Fruit fly (Drosophila melanogaster) whole organism, embryonic: ENCODE results near the gene CG2256.
A peak's percentile ranks its signal among the peaks of the same experiment; 100 is the strongest.

Source experiments
- BEAF-32 ChIP-seq: fragments of 200-800 bp; sonication (Bioruptor generic); optimal IDR thresholded peaks from 3 replicates; lab custom pipeline; 2017; ENCODE audit warnings: missing biosample characterization, missing genetic modification characterization, mild to moderate bottlenecking, moderate library complexity, missing genetic modification reagents
- Bgb ChIP-seq: fragments of 200-800 bp; sonication (Bioruptor generic); IDR thresholded peaks from 2 replicates; pipeline ENCODE4 v1.3.6; 2022; ENCODE audit warnings: missing biosample characterization, missing genetic modification characterization; ENCODE audit not compliant: partially characterized antibody
- Bteb2 ChIP-seq: fragments of 200-800 bp; sonication (Bioruptor generic); optimal IDR thresholded peaks from 2 replicates; lab custom pipeline; 2016; ENCODE audit warnings: missing biosample characterization, missing genetic modification characterization
- CG14710 ChIP-seq: fragments of 200-800 bp; sonication (Bioruptor generic); optimal IDR thresholded peaks from 3 replicates; lab custom pipeline; 2019; ENCODE audit warnings: missing biosample characterization, mild to moderate bottlenecking, missing genetic modification characterization, moderate library complexity
- CG16813 ChIP-seq: fragments of 200-800 bp; sonication (Bioruptor generic); IDR thresholded peaks from 3 replicates; pipeline ENCODE4 v1.3.6; 2022; ENCODE audit warnings: missing biosample characterization, missing genetic modification characterization; ENCODE audit not compliant: partially characterized antibody
- CG17186 ChIP-seq: fragments of 200-800 bp; sonication (Bioruptor generic); optimal IDR thresholded peaks from 3 replicates; lab custom pipeline; 2017; ENCODE audit warnings: missing biosample characterization, missing genetic modification reagents, missing genetic modification characterization
- CG17568 ChIP-seq: fragments of 200-800 bp; sonication (Bioruptor generic); optimal IDR thresholded peaks from 2 replicates; lab custom pipeline; 2018; ENCODE audit warnings: missing biosample characterization, mild to moderate bottlenecking, missing genetic modification characterization, moderate library complexity
- CG2875 ChIP-seq: fragments of 200-800 bp; sonication (Bioruptor generic); optimal IDR thresholded peaks from 2 replicates; lab custom pipeline; 2017; ENCODE audit warnings: missing biosample characterization, mild to moderate bottlenecking, missing genetic modification characterization, missing genetic modification reagents
- CG31388 ChIP-seq: fragments of 200-800 bp; sonication (Bioruptor generic); optimal IDR thresholded peaks from 2 replicates; lab custom pipeline; 2016; ENCODE audit warnings: missing biosample characterization, missing genetic modification characterization
- CG32532 ChIP-seq: fragments of 200-800 bp; sonication (Bioruptor generic); IDR thresholded peaks from 2 replicates; pipeline ENCODE4 v1.3.6; 2022; ENCODE audit warnings: missing biosample characterization, missing genetic modification characterization
- CG33213 ChIP-seq: fragments of 200-800 bp; sonication (Bioruptor generic); optimal IDR thresholded peaks from 3 replicates; lab custom pipeline; 2016; ENCODE audit warnings: missing biosample characterization, missing genetic modification characterization
- CG3407 ChIP-seq: fragments of 200-800 bp; sonication (Bioruptor generic); optimal IDR thresholded peaks from 2 replicates; lab custom pipeline; 2018; ENCODE audit warnings: missing biosample characterization, mild to moderate bottlenecking, missing genetic modification characterization
- CG34376 ChIP-seq: fragments of 200-800 bp; sonication (Bioruptor generic); optimal IDR thresholded peaks from 2 replicates; lab custom pipeline; 2018; ENCODE audit warnings: missing biosample characterization, mild to moderate bottlenecking, missing genetic modification characterization
- CG34422 ChIP-seq: fragments of 200-800 bp; sonication (Bioruptor generic); IDR thresholded peaks from 3 replicates; pipeline ENCODE4 v1.3.6; 2022; ENCODE audit warnings: missing biosample characterization, missing genetic modification characterization
- CG3995 ChIP-seq: fragments of 200-800 bp; sonication (Bioruptor generic); optimal IDR thresholded peaks from 3 replicates; lab custom pipeline; 2016; ENCODE audit warnings: missing biosample characterization, missing genetic modification characterization
- CG4617 ChIP-seq: fragments of 200-800 bp; sonication (Bioruptor generic); optimal IDR thresholded peaks from 3 replicates; lab custom pipeline; 2016; ENCODE audit warnings: missing biosample characterization, missing genetic modification characterization, borderline replicate concordance
- CG6683 ChIP-seq: fragments of 200-800 bp; sonication (Bioruptor generic); optimal IDR thresholded peaks from 2 replicates; lab custom pipeline; 2017; ENCODE audit warnings: missing biosample characterization, mild to moderate bottlenecking, missing genetic modification characterization, missing genetic modification reagents
- CG7357 ChIP-seq: fragments of 200-800 bp; sonication (Bioruptor generic); IDR thresholded peaks from 3 replicates; pipeline ENCODE4 v1.3.6; 2022; ENCODE audit warnings: missing biosample characterization, missing genetic modification characterization
- CG8765 ChIP-seq: fragments of 200-800 bp; sonication (Bioruptor generic); IDR thresholded peaks from 2 replicates; pipeline ENCODE4 v1.3.6; 2022; ENCODE audit warnings: missing biosample characterization, missing genetic modification characterization
- CG9797 ChIP-seq: fragments of 200-800 bp; sonication (Bioruptor generic); optimal IDR thresholded peaks from 3 replicates; lab custom pipeline; 2018; ENCODE audit warnings: missing biosample characterization, mild to moderate bottlenecking, missing genetic modification characterization
- Dll ChIP-seq: fragments of 200-800 bp; sonication (Bioruptor generic); IDR thresholded peaks from 4 replicates; pipeline ENCODE4 v1.3.6; 2022; ENCODE audit warnings: missing biosample characterization, missing genetic modification characterization; ENCODE audit not compliant: partially characterized antibody
- Dp ChIP-seq: fragments of 200-800 bp; sonication (Bioruptor generic); optimal IDR thresholded peaks from 2 replicates; lab custom pipeline; 2018; ENCODE audit warnings: missing biosample characterization, mild to moderate bottlenecking, missing genetic modification characterization, moderate library complexity
- Fer3 ChIP-seq: fragments of 200-800 bp; sonication (Bioruptor generic); optimal IDR thresholded peaks from 2 replicates; lab custom pipeline; 2018; ENCODE audit warnings: missing biosample characterization, mild to moderate bottlenecking, missing genetic modification characterization, moderate library complexity
- HmgZ ChIP-seq: fragments of 200-800 bp; sonication (Bioruptor generic); optimal IDR thresholded peaks from 2 replicates; lab custom pipeline; 2018; ENCODE audit warnings: missing biosample characterization, mild to moderate bottlenecking, missing genetic modification characterization
- Hsf ChIP-seq: fragments of 200-800 bp; sonication (Bioruptor generic); optimal IDR thresholded peaks from 3 replicates; lab custom pipeline; 2016; ENCODE audit warnings: missing biosample characterization, missing genetic modification characterization
- Max ChIP-seq: fragments of 200-800 bp; sonication (Bioruptor generic); optimal IDR thresholded peaks from 2 replicates; lab custom pipeline; 2016; ENCODE audit warnings: missing biosample characterization, mild to moderate bottlenecking, missing genetic modification characterization
- Meics ChIP-seq: fragments of 200-800 bp; sonication (Bioruptor generic); optimal IDR thresholded peaks from 2 replicates; lab custom pipeline; 2017; ENCODE audit warnings: missing biosample characterization, mild to moderate bottlenecking, missing genetic modification characterization
- Myb ChIP-seq: fragments of 200-800 bp; sonication (Bioruptor generic); optimal IDR thresholded peaks from 2 replicates; lab custom pipeline; 2016; ENCODE audit warnings: missing biosample characterization, missing genetic modification characterization
- Nf-YC ChIP-seq: fragments of 200-800 bp; optimal IDR thresholded peaks from 3 replicates; lab custom pipeline; 2019; ENCODE audit warnings: missing biosample characterization, mild to moderate bottlenecking, missing genetic modification characterization, moderate library complexity
- Rfx ChIP-seq: fragments of 200-800 bp; sonication (Bioruptor generic); IDR thresholded peaks from 2 replicates; pipeline ENCODE4 v1.3.6; 2022; ENCODE audit warnings: missing biosample characterization, missing genetic modification characterization
- Scr ChIP-seq: fragments of 200-800 bp; sonication (Bioruptor generic); IDR thresholded peaks from 2 replicates; pipeline ENCODE4 v1.3.6; 2022; ENCODE audit warnings: missing biosample characterization, missing genetic modification characterization; ENCODE audit not compliant: partially characterized antibody
- Sry-δ ChIP-seq: fragments of 200-800 bp; sonication (Bioruptor generic); optimal IDR thresholded peaks from 2 replicates; lab custom pipeline; 2016; ENCODE audit warnings: missing biosample characterization, missing genetic modification characterization
- YL-1 ChIP-seq: fragments of 200-800 bp; sonication (Bioruptor generic); optimal IDR thresholded peaks from 3 replicates; lab custom pipeline; 2017; ENCODE audit warnings: missing biosample characterization, mild to moderate bottlenecking, missing genetic modification characterization
- ab ChIP-seq: fragments of 200-800 bp; sonication (Bioruptor generic); optimal IDR thresholded peaks from 2 replicates; lab custom pipeline; 2016; ENCODE audit warnings: missing biosample characterization, missing genetic modification characterization
- az2 ChIP-seq: fragments of 200-800 bp; sonication (Bioruptor generic); optimal IDR thresholded peaks from 3 replicates; lab custom pipeline; 2016; ENCODE audit warnings: missing biosample characterization, missing genetic modification characterization
- cwo ChIP-seq: fragments of 200-800 bp; sonication (Bioruptor generic); optimal IDR thresholded peaks from 3 replicates; lab custom pipeline; 2017; ENCODE audit warnings: missing biosample characterization, missing genetic modification characterization, mild to moderate bottlenecking, moderate library complexity, missing genetic modification reagents
- gce ChIP-seq: fragments of 200-800 bp; sonication (Bioruptor generic); IDR thresholded peaks from 3 replicates; pipeline ENCODE4 v1.3.6; 2022; ENCODE audit warnings: missing biosample characterization, missing genetic modification characterization
- insv ChIP-seq, 2 experiments: fragments of 200-800 bp; sonication (Bioruptor generic); optimal IDR thresholded peaks; 3 replicates each; lab custom pipeline; 2016 to 2018; ENCODE audit warnings: missing biosample characterization in 2 of 2, missing genetic modification characterization in 2 of 2
- ken ChIP-seq: fragments of 200-800 bp; sonication (Bioruptor generic); IDR thresholded peaks from 3 replicates; pipeline ENCODE4 v1.3.6; 2022; ENCODE audit warnings: missing biosample characterization, missing genetic modification characterization
- knrl ChIP-seq: fragments of 200-800 bp; sonication (Bioruptor generic); IDR thresholded peaks from 3 replicates; pipeline ENCODE4 v1.3.6; 2022; ENCODE audit warnings: missing biosample characterization, missing genetic modification characterization; ENCODE audit not compliant: partially characterized antibody
- nerfin-2 ChIP-seq: fragments of 200-800 bp; sonication (Bioruptor generic); IDR thresholded peaks from 2 replicates; pipeline ENCODE4 v1.3.6; 2022; ENCODE audit warnings: missing biosample characterization, missing genetic modification characterization; ENCODE audit not compliant: partially characterized antibody
- phol ChIP-seq: fragments of 200-800 bp; sonication (Bioruptor generic); optimal IDR thresholded peaks from 3 replicates; lab custom pipeline; 2018; ENCODE audit warnings: missing biosample characterization, mild to moderate bottlenecking, missing genetic modification characterization, moderate library complexity
- sens-2 ChIP-seq: fragments of 200-800 bp; sonication (Bioruptor generic); IDR thresholded peaks from 2 replicates; pipeline ENCODE4 v1.3.6; 2022; ENCODE audit warnings: missing biosample characterization, missing genetic modification characterization
- slou ChIP-seq: fragments of 200-800 bp; sonication (Bioruptor generic); optimal IDR thresholded peaks from 3 replicates; lab custom pipeline; 2016; ENCODE audit warnings: missing biosample characterization, missing genetic modification characterization
- sqz ChIP-seq: fragments of 200-800 bp; sonication (Bioruptor generic); optimal IDR thresholded peaks from 3 replicates; lab custom pipeline; 2018; ENCODE audit warnings: missing biosample characterization, mild to moderate bottlenecking, missing genetic modification characterization
- ssp ChIP-seq: fragments of 200-800 bp; sonication (Bioruptor generic); IDR thresholded peaks from 2 replicates; pipeline ENCODE4 v1.3.6; 2022; ENCODE audit warnings: missing biosample characterization, missing genetic modification characterization
- vfl ChIP-seq: fragments of 200-800 bp; sonication (Bioruptor generic); optimal IDR thresholded peaks from 2 replicates; lab custom pipeline; 2016; ENCODE audit warnings: missing biosample characterization, missing genetic modification characterization
- vnd ChIP-seq: fragments of 200-800 bp; sonication (Bioruptor generic); IDR thresholded peaks from 3 replicates; pipeline ENCODE4 v1.3.6; 2022; ENCODE audit warnings: missing biosample characterization, missing genetic modification characterization; ENCODE audit not compliant: partially characterized antibody
- zen2 ChIP-seq: fragments of 200-800 bp; sonication (Bioruptor generic); IDR thresholded peaks from 3 replicates; pipeline ENCODE4 v1.3.6; 2022; ENCODE audit warnings: missing biosample characterization, missing genetic modification characterization; ENCODE audit not compliant: partially characterized antibody

CG2256 gene

dm6 chrX:8075300-8075927 lies 11.6 kb downstream of the CG2256 start, which contains the start of the genes Upf2 and CG1571 (continued):
- TF ChIP-seq Rfx (GFP tag; lab: Robert Waterston, UW) (peak; percentile 20; the same call in 1 of the 2 replicates), Max (GFP tag; lab: Kevin White, UChicago) (peak; percentile 56), cwo (GFP tag; lab: Kevin White, UChicago) (no peak), Dll (GFP tag; lab: Robert Waterston, UW) (peak; percentile 68; the same call in 2 of the 4 replicates), Hsf (GFP tag; lab: Kevin White, UChicago) (peak; percentile 26), ab (GFP tag; lab: Kevin White, UChicago) (no peak), Fer3 (tag; lab: Kevin White, UChicago) (no peak), Dp (GFP tag; lab: Kevin White, UChicago) (peak; percentile 72), Scr (peak; percentile 66), CG34376 (GFP tag; lab: Kevin White, UChicago) (peak; percentile 6), CG34422 (GFP tag; lab: Robert Waterston, UW) (peak; percentile 29; the same call in 1 of the 3 replicates), YL-1 (GFP tag; lab: Kevin White, UChicago) (peak; percentile 86), CG14710 (tag; lab: Kevin White, UChicago) (peak; percentile 57), sens-2 (GFP tag; lab: Robert Waterston, UW) (no peak), CG33213 (GFP tag; lab: Kevin White, UChicago) (peak; percentile 32), knrl (GFP tag; lab: Robert Waterston, UW) (peak; percentile 60), BEAF-32 (GFP tag; lab: Kevin White, UChicago) (peak; percentile 70), CG2875 (GFP tag; lab: Kevin White, UChicago) (no peak), Bteb2 (GFP tag; lab: Kevin White, UChicago) (no peak), CG8765 (GFP tag; lab: Robert Waterston, UW) (no peak), CG17568 (no peak), CG9797 (GFP tag; lab: Kevin White, UChicago) (peak; percentile 86), slou (GFP tag; lab: Kevin White, UChicago) (no peak), ssp (GFP tag; lab: Robert Waterston, UW) (peak; percentile 89), CG3407 (no peak), sqz (peak; percentile 87), nerfin-2 (GFP tag; lab: Robert Waterston, UW) (peak; percentile 68), CG16813 (GFP tag; lab: Robert Waterston, UW) (peak; percentile 69), Meics (GFP tag; lab: Kevin White, UChicago) (no peak), Myb (GFP tag; lab: Kevin White, UChicago) (peak; percentile 97), insv (GFP tag; optimal IDR thresholded peaks at IDR 0.05; lab: Kevin White, UChicago) (no peak), CG31388 (GFP tag; lab: Kevin White, UChicago) (no peak), Sry-δ (GFP tag; lab: Kevin White, UChicago) (peak; percentile 76), gce (GFP tag; lab: Robert Waterston, UW) (no peak), HmgZ (tag; lab: Kevin White, UChicago) (peak; percentile 40), az2 (GFP tag; lab: Kevin White, UChicago) (no peak), vfl (GFP tag; lab: Kevin White, UChicago) (no peak), ken (no peak), zen2 (peak; percentile 55; the same call in 2 of the 3 replicates), CG6683 (GFP tag; lab: Kevin White, UChicago) (no peak), CG17186 (GFP tag; lab: Kevin White, UChicago) (peak; percentile 3), CG7357 (peak; percentile 60; the same call in 2 of the 3 replicates), Nf-YC (tag; lab: Kevin White, UChicago) (no peak), Bgb (GFP tag; lab: Robert Waterston, UW) (peak; percentile 82), CG4617 (GFP tag; lab: Kevin White, UChicago) (peak; percentile 52), CG32532 (GFP tag; lab: Robert Waterston, UW) (no peak), vnd (GFP tag; lab: Robert Waterston, UW) (peak; percentile 63; the same call in 2 of the 3 replicates), phol (no peak), CG3995 (peak; percentile 69)
